Worm (Caenorhabditis elegans) whole organism, L2 larva: ENCODE results near the gene srh-299.

Experiments used
- C34F6.9 ChIP-seq: fragments of 150-350 bp; optimal IDR thresholded peaks from 2 replicates; lab custom pipeline; 2014; ENCODE audit warnings: missing biosample characterization, missing genetic modification characterization
- fos-1 ChIP-seq: fragments of 150-350 bp; optimal IDR thresholded peaks from 2 replicates; lab custom pipeline; 2014; ENCODE audit warnings: missing biosample characterization, missing genetic modification characterization
- ztf-11 ChIP-seq: sonication (generic microtip); optimal IDR thresholded peaks from 2 replicates; lab custom pipeline; 2017; ENCODE audit warnings: missing biosample characterization, missing genetic modification characterization

DNA sequence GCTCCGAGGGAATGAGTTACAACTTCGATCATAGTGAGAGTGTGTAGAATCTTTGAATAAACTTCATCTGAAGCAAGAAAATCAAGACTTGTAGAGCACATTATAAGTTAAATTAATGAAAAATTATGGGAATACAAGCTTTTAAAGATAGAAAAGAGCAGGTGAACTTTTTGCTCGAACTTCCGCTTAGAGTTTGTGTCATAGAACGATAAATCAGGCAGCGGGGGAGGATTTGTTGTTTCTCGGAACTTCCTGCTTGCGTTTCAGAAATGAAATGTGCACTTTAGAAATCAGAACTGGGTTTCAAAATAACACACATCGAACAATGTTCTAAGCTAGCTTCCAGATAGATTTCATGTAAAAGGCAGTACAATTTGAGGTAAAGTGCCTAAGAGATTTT lies 22.0 kb upstream of the srh-299 start, which contains the start of gene srh-149:
- TF ChIP-seq ztf-11, result no peak
- TF ChIP-seq C34F6.9 (tag; lab: Kevin White, UChicago), result no peak
- no peak for TF ChIP-seq fos-1 (tag; lab: Kevin White, UChicago)
